Fruit fly (Drosophila melanogaster) Kc167 (cell line): ENCODE results near the gene Grx1.

Experiments
- Myc ChIP-seq: fragments of >200 bp; optimal IDR thresholded peaks from 2 replicates; lab custom pipeline; 2017; ENCODE audit warnings: missing external identifiers
- Sin3A ChIP-seq: fragments of >200 bp; optimal IDR thresholded peaks from 2 replicates; lab custom pipeline; 2018; ENCODE audit warnings: missing external identifiers
- h ChIP-seq: fragments of >200 bp; optimal IDR thresholded peaks from 3 replicates; lab custom pipeline; 2018; ENCODE audit warnings: missing external identifiers
- insv ChIP-seq: fragments of >200 bp; optimal IDR thresholded peaks from 3 replicates; lab custom pipeline; 2018; ENCODE audit warnings: missing external identifiers
- psq ChIP-seq: fragments of >200 bp; optimal IDR thresholded peaks from 2 replicates; lab custom pipeline; 2017; ENCODE audit warnings: missing external identifiers
- ttk ChIP-seq: sonication (Bioruptor generic); optimal IDR thresholded peaks from 2 replicates; lab custom pipeline; 2017; ENCODE audit warnings: missing external identifiers

Gene Grx1

dm6 chr3L:18904772-18905601 is 36.0 kb downstream of the Grx1 start, which contains the start of the genes CSN1b and Prp6:
CSN1b (minus strand) TSS chr3L:18904930.
Prp6 (plus strand) TSS chr3L:18905372.
- TF ChIP-seq ttk (no peak), Sin3A (lab: Kevin White, UChicago) (no peak), psq (lab: Kevin White, UChicago) (no peak), Myc (no peak), h (lab: Kevin White, UChicago) (no peak)

- TF ChIP-seq h (lab: Kevin White, UChicago) (no peak), Sin3A (lab: Kevin White, UChicago) (no peak), insv (no peak), Myc (no peak), psq (lab: Kevin White, UChicago) (no peak)
Observed at dm6 chr3L:18911082-18911481, 42.1 kb downstream of the Grx1 start, which contains the start of gene Ir75d. Ir75d (minus strand) TSS chr3L:18911182.

dm6 chr3L:18914100-18914683 is 45.2 kb downstream of the Grx1 start, which contains the start of gene COX6AL2:
COX6AL2 (minus strand) TSS chr3L:18914150.
- TF ChIP-seq Myc (no peak), ttk (no peak), psq (lab: Kevin White, UChicago) (no peak), insv (no peak), h (lab: Kevin White, UChicago) (no peak), Sin3A (lab: Kevin White, UChicago) (no peak)

dm6 chr3L:18916466-18916865 is 47.4 kb downstream of the Grx1 start:
- TF ChIP-seq ttk (no peak), psq (lab: Kevin White, UChicago) (no peak), Myc (no peak), Sin3A (lab: Kevin White, UChicago) (no peak), insv (no peak), h (lab: Kevin White, UChicago) (no peak)

dm6 chr3L:18917281-18917680 is 48.3 kb downstream of the Grx1 start, which contains the start of gene CG6839:
CG6839 (plus strand) TSS chr3L:18917581.
- TF ChIP-seq Myc (no peak), insv (no peak), psq (lab: Kevin White, UChicago) (no peak), h (lab: Kevin White, UChicago) (no peak), ttk (no peak), Sin3A (lab: Kevin White, UChicago) (no peak)
